Fruit fly (Drosophila melanogaster) ovary, adult (tissue): Measurements from ENCODE around the gene CG6441.

Experiments used
- CG17801 ChIP-seq: fragments of 200-800 bp; optimal IDR thresholded peaks from 2 replicates; lab custom pipeline; 2019; ENCODE audit warnings: missing biosample characterization, mild to moderate bottlenecking, missing genetic modification characterization, moderate library complexity; ENCODE audit not compliant: partially characterized antibody

CG6441 gene

dm6 chr2L:7474404-7474803, at the start of gene CG6441:
TSS of gene CG6441 (plus strand) at chr2L:7474704.
- no peak for TF ChIP-seq CG17801 (GFP tag; lab: Kevin White, UChicago)

dm6 chr2L:7424907-7425689, 49.4 kb upstream of the CG6441 start:
- TF ChIP-seq CG17801 (GFP tag; lab: Kevin White, UChicago), result peak; percentile 86

- no peak for TF ChIP-seq CG17801 (GFP tag; lab: Kevin White, UChicago)
Observed at dm6 chr2L:7425690-7426056, 48.8 kb upstream of the CG6441 start.

- peak; percentile 23 for TF ChIP-seq CG17801 (GFP tag; lab: Kevin White, UChicago)
Observed at dm6 chr2L:7426326-7427066, 48.0 kb upstream of the CG6441 start, which contains the start of gene muc. TSS of gene muc (plus strand) at chr2L:7426866.

- TF ChIP-seq CG17801 (GFP tag; lab: Kevin White, UChicago), result no peak
Observed at dm6 chr2L:7427067-7427785, 47.3 kb upstream of the CG6441 start.

dm6 chr2L:7427786-7428137, 46.7 kb upstream of the CG6441 start:
- no peak for TF ChIP-seq CG17801 (GFP tag; lab: Kevin White, UChicago)

- TF ChIP-seq CG17801 (GFP tag; lab: Kevin White, UChicago), result no peak
Observed at dm6 chr2L:7430313-7430712, 44.2 kb upstream of the CG6441 start.

- no peak for TF ChIP-seq CG17801 (GFP tag; lab: Kevin White, UChicago)
Observed at dm6 chr2L:7431861-7432601, 42.5 kb upstream of the CG6441 start.

- TF ChIP-seq CG17801 (GFP tag; lab: Kevin White, UChicago), result no peak
Observed at dm6 chr2L:7433337-7433956, 41.1 kb upstream of the CG6441 start, which contains the start of gene CG5958. TSS of gene CG5958 (minus strand) at chr2L:7433516.

dm6 chr2L:7433957-7434736, 40.4 kb upstream of the CG6441 start:
- TF ChIP-seq CG17801 (GFP tag; lab: Kevin White, UChicago), result peak; percentile 88

dm6 chr2L:7434737-7435356, 39.7 kb upstream of the CG6441 start:
- TF ChIP-seq CG17801 (GFP tag; lab: Kevin White, UChicago), result peak; percentile 93

- no peak for TF ChIP-seq CG17801 (GFP tag; lab: Kevin White, UChicago)
Observed at dm6 chr2L:7435475-7435874, 39.0 kb upstream of the CG6441 start.
